Fruit fly (Drosophila melanogaster): ENCODE data around the gene lft.

The lft gene

DNA sequence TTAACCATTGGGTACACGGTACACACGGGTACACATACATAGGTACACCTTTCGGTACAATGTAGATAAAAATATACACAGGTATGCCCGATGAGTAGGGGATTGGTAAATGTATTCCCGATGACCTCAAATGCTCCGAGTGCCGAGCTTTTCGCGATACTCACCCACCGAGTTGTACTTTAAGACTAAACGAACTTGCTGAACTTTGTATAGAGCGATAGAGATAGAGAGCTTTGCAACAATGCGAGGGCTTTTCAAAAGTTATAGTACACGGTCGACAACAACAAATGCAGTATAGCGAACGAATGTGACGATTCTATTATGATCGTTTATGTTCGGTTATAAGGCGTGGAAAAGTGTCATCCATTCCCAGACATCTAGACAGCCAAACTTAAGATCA, 42.7 kb upstream of the lft start (continued):
- TF ChIP-seq achi (GFP tag; optimal IDR thresholded peaks at IDR 0.05) (no peak), CG6163 (GFP tag; IDR thresholded peaks at IDR 0.05) (no peak), CG11294 (GFP tag; IDR thresholded peaks at IDR 0.05) (no peak), Gug (GFP tag; IDR thresholded peaks at IDR 0.05) (no peak)

DNA sequence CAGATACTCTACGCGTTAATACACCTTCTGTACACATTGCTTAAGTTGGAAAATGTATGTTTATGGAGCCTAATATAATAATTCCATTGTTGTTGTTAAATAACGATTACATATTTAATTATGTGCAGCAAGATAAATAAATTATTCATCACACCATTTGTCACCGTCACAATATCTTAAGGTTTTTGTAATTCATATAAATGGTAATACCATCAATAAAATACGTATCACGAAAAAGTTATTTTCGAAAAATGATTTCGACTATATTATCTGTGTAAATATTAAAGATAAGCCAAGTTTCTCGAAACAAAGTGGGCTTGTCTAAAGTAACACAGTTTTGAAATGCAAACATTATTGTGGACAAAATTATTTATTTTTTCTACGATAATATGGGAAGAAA, 42.1 kb upstream of the lft start, which contains the start of gene CG4995:
Gene CG4995 (plus strand): TSS at position 301 of the 400 bp plus-strand sequence.
- TF ChIP-seq pdm3 (GFP tag; optimal IDR thresholded peaks at IDR 0.05) (no peak), CG8319 (GFP tag; optimal IDR thresholded peaks at IDR 0.05) (no peak), Eip78C (GFP tag) (peak; percentile 61)

DNA sequence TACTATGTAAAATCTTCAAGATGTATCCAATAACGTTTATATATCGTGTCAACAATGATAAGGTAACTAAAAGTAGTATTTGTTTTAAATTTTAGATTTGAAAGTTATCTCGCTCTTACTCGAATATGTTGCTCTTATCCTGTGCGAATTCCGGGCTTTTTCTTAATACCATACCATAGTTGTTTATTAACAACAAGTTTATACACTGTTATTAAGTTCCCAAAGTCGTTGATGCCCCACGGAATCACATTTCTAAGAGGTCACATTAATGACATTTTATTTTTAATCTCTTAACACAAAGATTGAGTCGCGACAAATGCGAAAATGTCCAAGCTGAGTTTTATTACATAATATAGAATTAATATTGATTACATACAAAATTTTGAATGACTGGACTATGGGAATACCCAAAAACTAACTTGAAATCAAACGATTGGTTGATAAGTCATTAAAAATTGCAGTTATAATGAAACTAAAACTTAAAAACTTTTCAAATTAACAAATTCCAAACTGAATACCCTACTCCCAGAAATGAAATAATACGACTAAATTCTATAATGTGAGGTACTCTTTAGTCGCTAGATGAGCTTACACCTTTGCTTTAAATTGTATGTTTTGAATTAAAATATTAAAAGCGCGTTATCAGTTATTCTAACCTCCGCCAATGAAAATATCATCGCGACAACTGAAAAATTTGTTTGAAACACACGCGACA, 41.3 kb upstream of the lft start, which contains the start of gene CG5381:
Gene CG5381 (minus strand): TSS at position 330 of the 715 bp plus-strand sequence.
- TF ChIP-seq svp (GFP tag) (peak; percentile 93), vri (GFP tag; optimal IDR thresholded peaks at IDR 0.05) (peak; percentile 47), CG31627 (GFP tag; optimal IDR thresholded peaks at IDR 0.05) (no peak)

DNA sequence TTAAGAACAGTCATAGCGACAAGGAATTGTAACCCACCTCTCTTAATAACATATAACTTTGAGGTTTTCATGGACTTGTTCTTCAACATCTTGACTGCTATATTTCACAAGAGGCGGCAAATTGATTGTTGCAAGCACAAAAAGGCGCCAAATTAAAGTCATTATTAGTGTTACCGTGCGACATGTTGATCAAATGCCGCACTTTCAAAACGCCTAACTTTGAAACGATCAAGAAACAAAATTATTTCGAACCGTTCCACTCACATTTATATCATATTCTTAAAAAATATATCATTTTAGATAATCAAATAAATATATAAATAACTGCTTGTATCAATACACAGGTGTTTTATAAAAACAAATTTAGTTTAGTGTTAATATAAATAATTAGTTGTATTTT, 36.5 kb upstream of the lft start, which contains the start of gene RnrL:
Gene RnrL (minus strand): TSS at position 154 of the 400 bp plus-strand sequence.
- TF ChIP-seq dsx (GFP tag; optimal IDR thresholded peaks at IDR 0.05; ENCODE audit: poor library complexity, severe bottlenecking) (peak; percentile 7), salr (GFP tag; optimal IDR thresholded peaks at IDR 0.05) (no peak)

DNA sequence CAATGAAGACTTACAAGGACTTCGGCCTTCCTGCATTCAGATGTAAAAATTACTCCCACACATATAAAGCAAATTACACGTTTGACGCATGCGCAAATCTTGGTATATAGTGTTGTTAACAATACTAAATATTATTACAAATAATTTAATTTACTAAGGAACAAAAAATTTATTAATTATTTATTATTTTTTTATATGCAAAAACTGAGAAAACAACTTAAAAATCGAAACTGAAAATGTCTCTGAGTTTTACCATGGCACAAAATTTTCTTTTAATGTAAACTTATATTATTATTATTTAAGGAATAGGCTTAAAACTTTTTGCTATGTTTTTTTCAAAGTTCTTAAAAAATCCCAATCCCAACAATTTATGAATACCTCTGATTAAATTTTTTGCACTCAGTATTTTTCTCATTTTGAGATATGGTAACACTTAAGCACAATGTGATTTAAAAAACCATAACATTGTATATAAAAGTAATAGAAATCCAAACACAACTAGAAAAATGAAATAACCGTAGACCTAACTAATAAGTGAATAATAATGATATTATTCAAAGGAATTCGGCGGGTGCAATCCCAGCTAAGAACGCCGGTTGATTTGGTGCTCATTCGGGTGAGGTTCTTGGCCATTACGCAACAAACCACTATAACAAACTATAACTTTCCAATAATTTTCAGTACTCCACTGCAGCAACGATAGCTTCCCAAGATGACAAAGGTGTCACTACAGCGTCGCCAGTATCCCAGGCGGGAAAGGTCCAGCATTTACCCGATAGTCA, 33.0 kb upstream of the lft start, which contains the start of the genes Schip1 and Cox10:
Gene Schip1 (minus strand): TSS at position 51 of the 782 bp plus-strand sequence.
Gene Cox10 (plus strand): TSS at position 406 of the 782 bp plus-strand sequence.
- TF ChIP-seq CG3032 (tag; optimal IDR thresholded peaks at IDR 0.05) (peak; percentile 12), CG10631 (GFP tag; optimal IDR thresholded peaks at IDR 0.05) (no peak), CG3919 (GFP tag; optimal IDR thresholded peaks at IDR 0.05) (no peak), CG6808 (GFP tag; optimal IDR thresholded peaks at IDR 0.05) (no peak), pdm3 (GFP tag; optimal IDR thresholded peaks at IDR 0.05) (no peak), Hr4 (GFP tag; optimal IDR thresholded peaks at IDR 0.05) (no peak), Lpt (GFP tag; optimal IDR thresholded peaks at IDR 0.05) (no peak), dac (GFP tag; optimal IDR thresholded peaks at IDR 0.05) (no peak), Sox14 (GFP tag; optimal IDR thresholded peaks at IDR 0.05) (no peak), Smox (GFP tag; optimal IDR thresholded peaks at IDR 0.05) (no peak), CG11902 (GFP tag; optimal IDR thresholded peaks at IDR 0.05) (no peak), CG7368 (GFP tag; optimal IDR thresholded peaks at IDR 0.05) (no peak), CG32006 (GFP tag; optimal IDR thresholded peaks at IDR 0.05) (no peak), topi (GFP tag; optimal IDR thresholded peaks at IDR 0.05) (no peak), OdsH (GFP tag; optimal IDR thresholded peaks at IDR 0.05) (no peak), vri (GFP tag; optimal IDR thresholded peaks at IDR 0.05) (peak; percentile 39), Eip78C (GFP tag) (no peak), dsx (GFP tag; optimal IDR thresholded peaks at IDR 0.05; ENCODE audit: poor library complexity, severe bottlenecking) (peak; percentile 86)

DNA sequence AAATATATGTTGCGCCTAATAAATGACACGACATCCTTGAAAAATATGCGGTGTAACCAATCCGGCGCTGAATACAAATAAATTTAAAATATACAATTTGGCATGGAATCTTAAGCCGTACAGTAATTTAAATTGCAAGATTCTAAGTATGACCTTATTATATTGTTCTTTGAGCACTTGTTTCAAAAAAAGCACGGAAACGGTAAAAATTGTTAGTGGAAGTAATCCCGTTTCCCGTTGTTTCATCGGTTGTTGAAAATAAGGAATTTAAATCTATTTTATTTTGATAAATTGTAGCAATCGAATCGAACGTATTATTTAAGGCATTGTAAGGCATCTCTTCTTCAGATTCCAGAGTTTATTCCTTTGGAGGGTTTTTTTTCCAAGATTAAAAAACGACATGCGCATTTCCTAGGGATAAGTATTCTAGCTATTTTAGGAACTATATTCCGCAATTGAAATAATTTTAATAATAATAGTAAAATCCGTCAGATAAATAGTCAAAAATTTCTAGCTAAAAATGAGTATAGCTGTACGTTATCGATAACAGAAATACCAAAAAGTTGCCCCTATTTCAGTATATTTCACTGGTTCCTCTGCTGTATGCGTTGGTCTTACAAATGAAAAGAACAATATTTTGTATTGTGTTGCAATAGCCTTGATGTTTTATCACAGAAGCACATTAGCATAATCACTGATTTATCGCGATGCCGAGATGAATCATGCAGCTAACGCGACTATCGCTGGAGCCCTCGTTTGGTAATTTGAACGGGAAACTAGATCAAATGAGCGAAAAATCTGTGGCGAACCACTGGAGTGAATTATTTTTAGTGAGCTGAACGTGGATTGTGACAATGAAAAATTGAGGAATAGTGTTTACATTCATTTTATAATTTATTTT, 30.9 kb upstream of the lft start, which contains the start of gene GATAd:
Gene GATAd (plus strand): TSS at position 644 of the 901 bp plus-strand sequence.
- peak; percentile 41 for TF ChIP-seq Eip78C (GFP tag)
- peak; percentile 21 for TF ChIP-seq esn (GFP tag; optimal IDR thresholded peaks at IDR 0.05)
- TF ChIP-seq CG11902 (GFP tag; optimal IDR thresholded peaks at IDR 0.05) = no peak
- peak; percentile 1 for TF ChIP-seq CG3032 (tag; optimal IDR thresholded peaks at IDR 0.05)
- peak; percentile 28 for TF ChIP-seq dsx (GFP tag; optimal IDR thresholded peaks at IDR 0.05; ENCODE audit: poor library complexity, severe bottlenecking)
- TF ChIP-seq CG6792 (GFP tag; optimal IDR thresholded peaks at IDR 0.05) = no peak
- TF ChIP-seq CG11762 (GFP tag; optimal IDR thresholded peaks at IDR 0.05; ENCODE audit: insufficient read depth) = no peak
- TF ChIP-seq vri (GFP tag; optimal IDR thresholded peaks at IDR 0.05) = peak; percentile 16
- TF ChIP-seq CG10669 (GFP tag; optimal IDR thresholded peaks at IDR 0.05) = no peak
- peak; percentile 20 for TF ChIP-seq Sox14 (GFP tag; optimal IDR thresholded peaks at IDR 0.05)
- no peak for TF ChIP-seq CG16779 (tag; optimal IDR thresholded peaks at IDR 0.05)

Data from whole organism, prepupa.